Worm (Caenorhabditis elegans): ENCODE data around the gene C07D8.6.

C07D8.6 gene

DNA sequence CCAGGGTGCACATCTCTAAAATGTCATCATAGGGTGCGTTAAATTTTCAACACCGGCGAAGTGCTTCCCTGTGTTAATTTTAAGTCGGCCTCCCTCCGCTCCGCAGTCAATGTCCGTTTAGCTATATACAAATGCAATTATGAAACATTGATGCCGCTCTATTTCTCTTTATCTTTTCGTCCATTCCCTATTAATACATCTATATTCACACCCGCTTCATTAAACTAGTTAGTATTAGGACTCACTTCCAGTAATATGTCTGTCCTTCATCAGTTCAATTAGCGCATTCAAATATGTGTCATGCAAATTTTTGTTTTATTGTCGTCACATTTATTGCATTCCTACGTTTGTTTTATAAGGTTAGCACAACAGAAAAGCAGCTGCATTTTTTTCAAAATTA is 30.6 kb downstream of the C07D8.6 start:
- TF ChIP-seq dmd-4 (tag; optimal IDR thresholded peaks at IDR 0.05) = no peak
- no peak for TF ChIP-seq alr-1 (tag; optimal IDR thresholded peaks at IDR 0.05)
- TF ChIP-seq nhr-21 (tag; optimal IDR thresholded peaks at IDR 0.05) = no peak
- no peak for TF ChIP-seq peb-1 (tag; optimal IDR thresholded peaks at IDR 0.05)

ce11 chrX:7376941-7377340 is 35.6 kb downstream of the C07D8.6 start, which contains the start of gene npr-8:
Gene npr-8, plus strand, starts transcription at chrX:7377302.
- TF ChIP-seq lin-11 (tag; optimal IDR thresholded peaks at IDR 0.05) (no peak), skn-1 (tag; optimal IDR thresholded peaks at IDR 0.05) (no peak), ama-1 (optimal IDR thresholded peaks at IDR 0.05) (no peak), ceh-82 (tag; optimal IDR thresholded peaks at IDR 0.05) (no peak), mdl-1 (tag; optimal IDR thresholded peaks at IDR 0.05) (no peak), elt-3 (tag; optimal IDR thresholded peaks at IDR 0.05) (no peak), nhr-6 (tag; optimal IDR thresholded peaks at IDR 0.05) (no peak), mbf-1 (tag; optimal IDR thresholded peaks at IDR 0.05) (no peak), mab-5 (tag; optimal IDR thresholded peaks at IDR 0.05) (no peak), nhr-23 (tag; optimal IDR thresholded peaks at IDR 0.05) (no peak), unc-39 (tag; optimal IDR thresholded peaks at IDR 0.05) (no peak), nhr-11 (tag; optimal IDR thresholded peaks at IDR 0.05) (no peak), lsy-2 (tag; optimal IDR thresholded peaks at IDR 0.05) (no peak), gmeb-1 (tag; optimal IDR thresholded peaks at IDR 0.05) (no peak), egl-27 (tag; optimal IDR thresholded peaks at IDR 0.05) (no peak)

DNA sequence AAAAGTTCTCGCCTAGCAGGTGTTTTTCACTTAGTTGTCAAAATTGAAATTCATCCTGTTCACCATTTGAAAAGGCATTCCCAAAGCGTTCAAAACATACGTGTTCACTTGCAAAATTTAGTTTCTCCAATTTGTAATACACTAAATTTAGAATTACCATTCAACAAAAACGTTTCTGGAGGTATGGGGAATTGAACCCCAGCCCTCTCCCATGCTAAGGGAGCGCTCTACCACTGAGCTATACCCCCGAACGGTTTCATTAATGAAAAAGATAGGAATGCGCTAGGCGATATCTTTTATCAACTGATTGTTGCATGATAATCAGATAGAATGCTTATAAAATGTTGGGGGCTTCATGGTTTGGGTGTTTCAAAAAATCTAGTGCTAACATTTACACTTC is 37.3 kb downstream of the C07D8.6 start:
- TF ChIP-seq lin-11 (tag; optimal IDR thresholded peaks at IDR 0.05) (no peak), gmeb-1 (tag; optimal IDR thresholded peaks at IDR 0.05) (no peak), egl-27 (tag; optimal IDR thresholded peaks at IDR 0.05) (no peak), ZK546.5 (tag; optimal IDR thresholded peaks at IDR 0.05) (no peak), ztf-11 (tag; optimal IDR thresholded peaks at IDR 0.05) (no peak), sma-3 (GFP tag; optimal IDR thresholded peaks at IDR 0.05) (no peak), dmd-4 (tag; optimal IDR thresholded peaks at IDR 0.05) (no peak), mdl-1 (tag; optimal IDR thresholded peaks at IDR 0.05) (no peak), unc-62 (GFP tag; optimal IDR thresholded peaks at IDR 0.05) (no peak), lin-13 (GFP tag; optimal IDR thresholded peaks at IDR 0.05) (no peak), skn-1 (tag; optimal IDR thresholded peaks at IDR 0.05) (no peak), ztf-4 (tag; optimal IDR thresholded peaks at IDR 0.05) (no peak), lin-39 (tag; optimal IDR thresholded peaks at IDR 0.05) (no peak), peb-1 (tag; optimal IDR thresholded peaks at IDR 0.05) (no peak), ama-1 (optimal IDR thresholded peaks at IDR 0.05) (no peak), fos-1 (tag; optimal IDR thresholded peaks at IDR 0.05) (no peak)

ce11 chrX:7390270-7390669 is 49.0 kb downstream of the C07D8.6 start, which contains the start of gene C10A4.6:
Gene C10A4.6, plus strand, starts transcription at chrX:7390570.
- TF ChIP-seq unc-62 (GFP tag; optimal IDR thresholded peaks at IDR 0.05) (no peak), sem-4 (tag; optimal IDR thresholded peaks at IDR 0.05) (no peak), R02D3.7 (tag; optimal IDR thresholded peaks at IDR 0.05) (no peak), F13H6.1 (tag; optimal IDR thresholded peaks at IDR 0.05) (no peak), unc-55 (GFP tag; optimal IDR thresholded peaks at IDR 0.05) (no peak), lsy-2 (tag; optimal IDR thresholded peaks at IDR 0.05) (no peak), nhr-12 (tag; optimal IDR thresholded peaks at IDR 0.05) (no peak), blmp-1 (tag; optimal IDR thresholded peaks at IDR 0.05; ENCODE audit: insufficient read depth) (no peak), mab-5 (tag; optimal IDR thresholded peaks at IDR 0.05) (no peak), alr-1 (tag; optimal IDR thresholded peaks at IDR 0.05) (no peak), ceh-16 (tag; optimal IDR thresholded peaks at IDR 0.05) (no peak), egl-27 (tag; optimal IDR thresholded peaks at IDR 0.05) (no peak)
